Worm (Caenorhabditis elegans) whole organism, L4 larva: Measurements from ENCODE around the gene taf-10.

Experiments used
- F10B5.3 ChIP-seq: sonication (generic microtip); optimal IDR thresholded peaks from 2 replicates; lab custom pipeline; 2016; ENCODE audit warnings: mild to moderate bottlenecking, missing genetic modification characterization, missing compliant biosample characterization
- T20F7.1 ChIP-seq: fragments of 200-800 bp; sonication (Bioruptor generic); optimal IDR thresholded peaks from 2 replicates; lab custom pipeline; 2018; ENCODE audit warnings: mild to moderate bottlenecking, missing genetic modification characterization, missing compliant biosample characterization
- T26A8.4 ChIP-seq: fragments of 200-800 bp; sonication (Bioruptor generic); IDR thresholded peaks from 2 replicates; pipeline ENCODE4 v1.3.6; 2022; ENCODE audit warnings: missing genetic modification characterization, missing compliant biosample characterization
- Y105C5A.15 ChIP-seq: fragments of 200-800 bp; sonication (Bioruptor generic); IDR thresholded peaks from 2 replicates; pipeline ENCODE4 v1.3.6; 2022; ENCODE audit warnings: missing genetic modification characterization, missing compliant biosample characterization
- Y48G9A.11 ChIP-seq: fragments of 200-800 bp; sonication (Bioruptor generic); IDR thresholded peaks from 2 replicates; pipeline ENCODE4 v1.3.6; 2022; ENCODE audit warnings: missing genetic modification reagents, missing genetic modification characterization, missing compliant biosample characterization
- Y5F2A.4 ChIP-seq: fragments of 200-800 bp; sonication (Bioruptor generic); optimal IDR thresholded peaks from 2 replicates; lab custom pipeline; 2018; ENCODE audit warnings: mild to moderate bottlenecking, missing genetic modification characterization, missing compliant biosample characterization
- Y75B8A.6 ChIP-seq: fragments of 200-800 bp; sonication (Bioruptor generic); IDR thresholded peaks from 2 replicates; pipeline ENCODE4 v1.3.6; 2022; ENCODE audit warnings: missing genetic modification reagents, missing genetic modification characterization, missing compliant biosample characterization
- ZK546.5 ChIP-seq, 2 experiments: sonication (generic microtip); optimal IDR thresholded peaks; 2 replicates each; lab custom pipeline; 2017; ENCODE audit warnings: missing biosample characterization in 2 of 2, missing genetic modification characterization in 2 of 2
- aha-1 ChIP-seq: fragments of 150-350 bp; peaks from one replicate; lab custom pipeline; 2014; ENCODE audit warnings: missing biosample characterization, missing genetic modification characterization
- ama-1 ChIP-seq: fragments of 150-350 bp; optimal IDR thresholded peaks from 2 replicates; lab custom pipeline; 2014; ENCODE audit warnings: inconsistent platforms, mixed read lengths
- arid-1 ChIP-seq: fragments of 200-800 bp; sonication (Bioruptor generic); conservative IDR thresholded peaks from 2 replicates; pipeline ENCODE4 v1.3.6; 2022; ENCODE audit warnings: missing genetic modification reagents, missing genetic modification characterization, missing compliant biosample characterization
- attf-4 ChIP-seq: sonication (generic microtip); optimal IDR thresholded peaks from 3 replicates; lab custom pipeline; 2017; ENCODE audit warnings: missing biosample characterization, missing genetic modification characterization
- ceh-62 ChIP-seq: sonication (generic microtip); optimal IDR thresholded peaks from 2 replicates; lab custom pipeline; 2017; ENCODE audit warnings: missing biosample characterization, missing genetic modification characterization
- cey-2 ChIP-seq: sonication (generic microtip); optimal IDR thresholded peaks from 3 replicates; lab custom pipeline; 2017; ENCODE audit warnings: missing genetic modification characterization, mild to moderate bottlenecking, missing compliant biosample characterization, antibody characterized with exemption, borderline replicate concordance; ENCODE audit not compliant: insufficient read depth
- daf-19 ChIP-seq: fragments of 200-800 bp; sonication (Bioruptor generic); conservative IDR thresholded peaks from 2 replicates; pipeline ENCODE4 v1.3.6; 2022; ENCODE audit warnings: missing genetic modification characterization, missing compliant biosample characterization
- dmd-6 ChIP-seq: fragments of 200-800 bp; sonication (Bioruptor generic); IDR thresholded peaks from 2 replicates; pipeline ENCODE4 v1.3.6; 2022; ENCODE audit warnings: missing genetic modification reagents, missing genetic modification characterization, missing compliant biosample characterization
- dmd-8 ChIP-seq: fragments of 200-800 bp; sonication (Bioruptor generic); IDR thresholded peaks from 2 replicates; pipeline ENCODE4 v1.3.6; 2022; ENCODE audit warnings: missing genetic modification characterization, missing compliant biosample characterization
- dmd-9 ChIP-seq: fragments of 200-800 bp; sonication (Bioruptor generic); IDR thresholded peaks from 2 replicates; pipeline ENCODE4 v1.3.6; 2022; ENCODE audit warnings: missing genetic modification reagents, missing genetic modification characterization, missing compliant biosample characterization
- duxl-1 ChIP-seq: sonication (generic microtip); optimal IDR thresholded peaks from 2 replicates; lab custom pipeline; 2016; ENCODE audit warnings: mild to moderate bottlenecking, missing genetic modification characterization, moderate library complexity, missing compliant biosample characterization; ENCODE audit not compliant: poor library complexity
- egl-27 ChIP-seq: sonication (generic microtip); optimal IDR thresholded peaks from 3 replicates; lab custom pipeline; 2017; ENCODE audit warnings: missing biosample characterization, missing genetic modification reagents, missing genetic modification characterization
- egl-43 ChIP-seq: fragments of 200-800 bp; sonication (Bioruptor generic); IDR thresholded peaks from 2 replicates; pipeline ENCODE4 v1.3.6; 2022; ENCODE audit warnings: missing genetic modification reagents, missing genetic modification characterization, missing compliant biosample characterization
- gei-8 ChIP-seq: fragments of 200-800 bp; sonication (Bioruptor generic); optimal IDR thresholded peaks from 2 replicates; lab custom pipeline; 2018; ENCODE audit warnings: mild to moderate bottlenecking, missing genetic modification characterization, missing compliant biosample characterization
- jun-1 ChIP-seq: fragments of 150-350 bp; optimal IDR thresholded peaks from 2 replicates; lab custom pipeline; 2014; ENCODE audit warnings: missing biosample characterization, missing genetic modification reagents, missing genetic modification characterization
- lim-7 ChIP-seq: fragments of 200-800 bp; sonication (Bioruptor generic); IDR thresholded peaks from 2 replicates; pipeline ENCODE4 v1.3.6; 2022; ENCODE audit warnings: missing genetic modification characterization, missing compliant biosample characterization
- lin-1 ChIP-seq: fragments of 200-800 bp; sonication (Bioruptor generic); IDR thresholded peaks from 2 replicates; pipeline ENCODE4 v1.3.6; 2022; ENCODE audit warnings: missing genetic modification reagents, missing genetic modification characterization, missing compliant biosample characterization
- lin-13 ChIP-seq: fragments of 150-350 bp; optimal IDR thresholded peaks from 2 replicates; lab custom pipeline; 2014; ENCODE audit warnings: missing biosample characterization, missing genetic modification reagents, missing genetic modification characterization
- lin-15B ChIP-seq: fragments of 150-350 bp; sonication (generic microtip); optimal IDR thresholded peaks from 3 replicates; lab custom pipeline; 2014; ENCODE audit warnings: missing biosample characterization, missing genetic modification characterization
- lin-29 ChIP-seq: fragments of 200-800 bp; sonication (Bioruptor generic); IDR thresholded peaks from 2 replicates; pipeline ENCODE4 v1.3.6; 2022; ENCODE audit warnings: missing genetic modification reagents, missing genetic modification characterization, missing compliant biosample characterization
- lir-3 ChIP-seq: sonication (generic microtip); optimal IDR thresholded peaks from 2 replicates; lab custom pipeline; 2016; ENCODE audit warnings: mild to moderate bottlenecking, missing genetic modification characterization, missing compliant biosample characterization
- mdt-29 ChIP-seq: fragments of 200-800 bp; sonication (Bioruptor generic); IDR thresholded peaks from 2 replicates; pipeline ENCODE4 v1.3.6; 2022; ENCODE audit warnings: missing genetic modification reagents, missing genetic modification characterization, missing compliant biosample characterization
- mxl-3 ChIP-seq: fragments of 200-800 bp; sonication (Bioruptor generic); optimal IDR thresholded peaks from 2 replicates; lab custom pipeline; 2018; ENCODE audit warnings: mild to moderate bottlenecking, missing genetic modification characterization, missing compliant biosample characterization
- nhr-10 ChIP-seq: fragments of 150-350 bp; optimal IDR thresholded peaks from 2 replicates; lab custom pipeline; 2014; ENCODE audit warnings: missing biosample characterization, missing genetic modification characterization
- nhr-102 ChIP-seq: sonication (generic microtip); optimal IDR thresholded peaks from 2 replicates; lab custom pipeline; 2016; ENCODE audit warnings: mild to moderate bottlenecking, missing genetic modification characterization, moderate library complexity, missing compliant biosample characterization
- nhr-111 ChIP-seq: fragments of 200-800 bp; sonication (Bioruptor generic); optimal IDR thresholded peaks from 2 replicates; lab custom pipeline; 2018; ENCODE audit warnings: mild to moderate bottlenecking, missing genetic modification characterization, missing compliant biosample characterization
- nhr-237 ChIP-seq: sonication (generic microtip); optimal IDR thresholded peaks from 2 replicates; lab custom pipeline; 2017; ENCODE audit warnings: missing biosample characterization, missing genetic modification characterization
- nhr-25 ChIP-seq: sonication (generic microtip); optimal IDR thresholded peaks from 2 replicates; lab custom pipeline; 2017; ENCODE audit warnings: missing genetic modification characterization, mild to moderate bottlenecking, missing compliant biosample characterization, antibody characterized with exemption, moderate library complexity, borderline replicate concordance; ENCODE audit not compliant: insufficient read depth
- nhr-42 ChIP-seq: fragments of 200-800 bp; sonication (Bioruptor generic); IDR thresholded peaks from 2 replicates; pipeline ENCODE4 v1.3.6; 2022; ENCODE audit warnings: missing genetic modification characterization, missing compliant biosample characterization
- nhr-76 ChIP-seq: fragments of 150-350 bp; optimal IDR thresholded peaks from 2 replicates; lab custom pipeline; 2014; ENCODE audit warnings: missing biosample characterization, missing genetic modification characterization
- nhr-77 ChIP-seq: fragments of 150-350 bp; optimal IDR thresholded peaks from 2 replicates; lab custom pipeline; 2014; ENCODE audit warnings: missing biosample characterization, missing genetic modification characterization
- pha-4 ChIP-seq, 2 experiments: fragments of 150-350 bp in 1 of 2; fragments of 200-800 bp in 1 of 2; sonication (Bioruptor generic) in 1 of 2; IDR thresholded peaks in 1 of 2; optimal IDR thresholded peaks in 1 of 2; 2 replicates each; pipeline versions ENCODE4 v1.3.6 to Lab custom; 2014 to 2022; ENCODE audit warnings: missing genetic modification characterization in 2 of 2, missing genetic modification reagents in 2 of 2, missing biosample characterization in 1 of 2, missing compliant biosample characterization in 1 of 2
- php-3 ChIP-seq: fragments of 200-800 bp; sonication (Bioruptor generic); IDR thresholded peaks from 2 replicates; pipeline ENCODE4 v1.3.6; 2022; ENCODE audit warnings: missing genetic modification reagents, missing genetic modification characterization, missing compliant biosample characterization
- rbr-2 ChIP-seq: sonication (generic microtip); optimal IDR thresholded peaks from 2 replicates; lab custom pipeline; 2016; ENCODE audit warnings: missing genotype, missing genetic modification characterization, missing compliant biosample characterization
- saeg-2 ChIP-seq: fragments of 200-800 bp; sonication (Bioruptor generic); IDR thresholded peaks from 2 replicates; pipeline ENCODE4 v1.3.6; 2022; ENCODE audit warnings: missing genetic modification reagents, missing genetic modification characterization, missing compliant biosample characterization
- sdz-12 ChIP-seq: fragments of 200-800 bp; sonication (Bioruptor generic); optimal IDR thresholded peaks from 2 replicates; lab custom pipeline; 2018; ENCODE audit warnings: mild to moderate bottlenecking, missing genetic modification characterization, missing compliant biosample characterization
- snpc-1.2 ChIP-seq: fragments of 200-800 bp; sonication (Bioruptor generic); IDR thresholded peaks from 2 replicates; pipeline ENCODE4 v1.3.6; 2022; ENCODE audit warnings: missing genetic modification reagents, missing genetic modification characterization, missing compliant biosample characterization
- spr-3 ChIP-seq: fragments of 200-800 bp; sonication (Bioruptor generic); optimal IDR thresholded peaks from 2 replicates; lab custom pipeline; 2018; ENCODE audit warnings: mild to moderate bottlenecking, missing genetic modification characterization, missing compliant biosample characterization
- tra-1 ChIP-seq: fragments of 200-800 bp; sonication (Bioruptor generic); IDR thresholded peaks from 2 replicates; pipeline ENCODE4 v1.3.6; 2022; ENCODE audit warnings: missing genetic modification reagents, missing genetic modification characterization, missing compliant biosample characterization
- unc-130 ChIP-seq: sonication (generic microtip); optimal IDR thresholded peaks from 2 replicates; lab custom pipeline; 2016; ENCODE audit warnings: missing genetic modification reagents, missing genetic modification characterization, missing compliant biosample characterization
- zip-2 ChIP-seq: fragments of 150-350 bp; optimal IDR thresholded peaks from 2 replicates; lab custom pipeline; 2014; ENCODE audit warnings: missing biosample characterization, missing genetic modification characterization

Gene taf-10

ce11 chrV:4686680-4687470 is at the start of gene taf-10 (continued):
- TF ChIP-seq php-3 (no peak), nhr-237 (tag; lab: Kevin White, UChicago) (no peak), dmd-6 (GFP tag; lab: Robert Waterston, UW) (peak; percentile 24; the same call in 1 of the 2 replicates), snpc-1.2 (GFP tag; lab: Robert Waterston, UW) (no peak), ama-1 (lab: Kevin White, UChicago) (no peak), T20F7.1 (GFP tag; lab: Kevin White, UChicago) (no peak), Y48G9A.11 (GFP tag; lab: Robert Waterston, UW) (no peak), Y5F2A.4 (GFP tag; lab: Kevin White, UChicago) (no peak), egl-43 (GFP tag; lab: Robert Waterston, UW) (no peak), aha-1 (tag; lab: Kevin White, UChicago) (no peak), gei-8 (GFP tag; lab: Kevin White, UChicago) (no peak), nhr-10 (tag; lab: Kevin White, UChicago) (no peak), mdt-29 (GFP tag; lab: Robert Waterston, UW) (no peak), mxl-3 (GFP tag; lab: Kevin White, UChicago) (peak; percentile 25), daf-19 (GFP tag; lab: Robert Waterston, UW) (no peak), sdz-12 (GFP tag; lab: Kevin White, UChicago) (no peak), pha-4 (GFP tag; IDR thresholded peaks at IDR 0.05; lab: Robert Waterston, UW) (peak; percentile 11; the same call in 1 of the 2 replicates), pha-4 (tag; optimal IDR thresholded peaks at IDR 0.05; lab: Kevin White, UChicago) (no peak), saeg-2 (GFP tag; lab: Robert Waterston, UW) (no peak), T26A8.4 (no peak), ceh-62 (tag; lab: Kevin White, UChicago) (no peak), dmd-8 (GFP tag; lab: Robert Waterston, UW) (no peak), lir-3 (tag; lab: Kevin White, UChicago) (no peak), nhr-77 (tag; lab: Kevin White, UChicago) (no peak), rbr-2 (tag; lab: Kevin White, UChicago) (peak; percentile 37), zip-2 (tag; lab: Kevin White, UChicago) (no peak), nhr-42 (GFP tag; lab: Robert Waterston, UW) (no peak), nhr-76 (tag; lab: Kevin White, UChicago) (no peak), tra-1 (GFP tag; lab: Robert Waterston, UW) (no peak), egl-27 (tag; lab: Kevin White, UChicago) (no peak), arid-1 (GFP tag; lab: Robert Waterston, UW) (no peak), lim-7 (GFP tag; lab: Robert Waterston, UW) (no peak), duxl-1 (tag; lab: Kevin White, UChicago) (peak; percentile 2), unc-130 (GFP tag; lab: Kevin White, UChicago) (no peak), spr-3 (GFP tag; lab: Kevin White, UChicago) (no peak), Y75B8A.6 (GFP tag; lab: Robert Waterston, UW) (no peak), nhr-111 (GFP tag; lab: Kevin White, UChicago) (no peak), dmd-9 (no peak), cey-2 (tag; lab: Kevin White, UChicago) (no peak), F10B5.3 (tag; lab: Kevin White, UChicago) (no peak), nhr-25 (tag; lab: Kevin White, UChicago) (no peak), lin-1 (GFP tag; lab: Robert Waterston, UW) (no peak), lin-15B (tag; lab: Kevin White, UChicago) (no peak), jun-1 (tag; lab: Kevin White, UChicago) (no peak), lin-29 (GFP tag; lab: Robert Waterston, UW) (no peak), attf-4 (tag; lab: Kevin White, UChicago) (no peak), nhr-102 (tag; lab: Kevin White, UChicago) (no peak), lin-13 (GFP tag; lab: Kevin White, UChicago) (no peak), ZK546.5 (tag; optimal IDR thresholded peaks at IDR 0.05; lab: Kevin White, UChicago) (no peak), Y105C5A.15 (no peak)
